Fruit fly (Drosophila melanogaster) Kc167 (cell line): ENCODE measurements around the gene trv.

Experiments used
- Sin3A ChIP-seq: fragments of >200 bp; optimal IDR thresholded peaks from 2 replicates; lab custom pipeline; 2018; ENCODE audit warnings: missing external identifiers
- h ChIP-seq: fragments of >200 bp; optimal IDR thresholded peaks from 3 replicates; lab custom pipeline; 2018; ENCODE audit warnings: missing external identifiers
- insv ChIP-seq: fragments of >200 bp; optimal IDR thresholded peaks from 3 replicates; lab custom pipeline; 2018; ENCODE audit warnings: missing external identifiers
- psq ChIP-seq: fragments of >200 bp; optimal IDR thresholded peaks from 2 replicates; lab custom pipeline; 2017; ENCODE audit warnings: missing external identifiers
- ttk ChIP-seq: sonication (Bioruptor generic); optimal IDR thresholded peaks from 2 replicates; lab custom pipeline; 2017; ENCODE audit warnings: missing external identifiers

DNA sequence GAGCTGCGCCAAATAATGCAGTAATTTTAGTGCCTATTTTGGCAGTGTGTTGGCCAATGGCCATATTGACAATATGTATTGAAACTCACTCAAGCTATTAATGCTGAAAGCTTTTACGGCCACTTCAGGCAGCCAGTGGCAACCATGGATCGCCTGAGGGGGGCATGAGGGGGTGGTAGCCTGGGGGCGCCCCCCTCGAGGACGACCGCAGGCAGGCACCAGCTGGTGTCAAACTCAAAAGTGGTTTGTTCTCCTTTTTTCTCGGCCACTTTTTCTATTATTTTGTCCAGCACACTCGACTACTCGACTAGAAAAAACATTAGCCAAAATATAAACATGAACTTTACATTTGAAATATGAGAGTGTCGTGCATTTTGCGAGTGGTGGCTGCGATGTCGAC, 6.6 kb upstream of the trv start:
- no peak for TF ChIP-seq Sin3A (lab: Kevin White, UChicago)
- TF ChIP-seq psq (lab: Kevin White, UChicago): no peak
- no peak for TF ChIP-seq h
- no peak for TF ChIP-seq ttk (lab: Kevin White, UChicago)
- TF ChIP-seq insv (lab: Kevin White, UChicago): no peak
